Fruit fly (Drosophila melanogaster) whole organism, wandering third instar larva: ENCODE measurements around the gene CG14383.

Experiments used
- Abd-B ChIP-seq: fragments of >200 bp; optimal IDR thresholded peaks from 2 replicates; lab custom pipeline; 2017; ENCODE audit warnings: missing biosample characterization, missing genetic modification characterization
- CG32264 ChIP-seq: fragments of 200-800 bp; sonication (Bioruptor generic); optimal IDR thresholded peaks from 2 replicates; lab custom pipeline; 2016; ENCODE audit warnings: missing biosample characterization, missing genetic modification characterization
- CG9705 ChIP-seq: fragments of 200-800 bp; sonication (Bioruptor generic); optimal IDR thresholded peaks from 2 replicates; lab custom pipeline; 2018; ENCODE audit warnings: missing biosample characterization, mild to moderate bottlenecking, missing genetic modification characterization
- CrebA ChIP-seq: fragments of 200-800 bp; sonication (Bioruptor generic); optimal IDR thresholded peaks from 2 replicates; lab custom pipeline; 2016; ENCODE audit warnings: missing biosample characterization, mild to moderate bottlenecking, missing genetic modification characterization, borderline replicate concordance
- Dif ChIP-seq: fragments of 200-275, 200-300 bp; sonication (Bioruptor generic); optimal IDR thresholded peaks from 2 replicates; lab custom pipeline; 2018; ENCODE audit warnings: missing biosample characterization, missing genetic modification characterization; ENCODE audit not compliant: partially characterized antibody
- GATAd ChIP-seq: sonication (Bioruptor generic); optimal IDR thresholded peaks from 2 replicates; lab custom pipeline; 2016; ENCODE audit warnings: missing biosample characterization, missing genetic modification characterization
- HLH106 ChIP-seq: fragments of 200-800 bp; optimal IDR thresholded peaks from 3 replicates; lab custom pipeline; 2019; ENCODE audit warnings: missing biosample characterization, mild to moderate bottlenecking, missing genetic modification characterization, moderate library complexity
- Hnf4 ChIP-seq: fragments of 200-800 bp; sonication (Bioruptor generic); optimal IDR thresholded peaks from 2 replicates; lab custom pipeline; 2016; ENCODE audit warnings: missing biosample characterization, mild to moderate bottlenecking, missing genetic modification characterization
- Hr78 ChIP-seq: fragments of >200 bp; optimal IDR thresholded peaks from 2 replicates; lab custom pipeline; 2017; ENCODE audit warnings: missing biosample characterization, missing genetic modification characterization
- Hr83 ChIP-seq: fragments of 200-300 bp; sonication (Bioruptor generic); optimal IDR thresholded peaks from 2 replicates; lab custom pipeline; 2016; ENCODE audit warnings: missing biosample characterization, mild to moderate bottlenecking, missing genetic modification characterization, moderate library complexity; ENCODE audit not compliant: poor library complexity, severe bottlenecking
- Jra ChIP-seq: sonication (Bioruptor generic); optimal IDR thresholded peaks from 2 replicates; lab custom pipeline; 2016; ENCODE audit warnings: missing biosample characterization, missing genetic modification characterization
- Mio ChIP-seq: sonication (Bioruptor generic); optimal IDR thresholded peaks from 2 replicates; lab custom pipeline; 2016; ENCODE audit warnings: missing biosample characterization, missing genetic modification characterization
- Myc ChIP-seq: fragments of >200 bp; optimal IDR thresholded peaks from 2 replicates; lab custom pipeline; 2017
- N ChIP-seq: fragments of >200 bp; optimal IDR thresholded peaks from 2 replicates; lab custom pipeline; 2018; ENCODE audit warnings: missing biosample characterization, missing external identifiers, missing genetic modification characterization
- OdsH ChIP-seq: fragments of 200-800 bp; sonication (Bioruptor generic); optimal IDR thresholded peaks from 2 replicates; lab custom pipeline; 2016; ENCODE audit warnings: missing biosample characterization, mild to moderate bottlenecking, missing genetic modification characterization
- Rel ChIP-seq, 2 experiments: fragments of 200-800 bp; sonication (Bioruptor generic) in 1 of 2; optimal IDR thresholded peaks; 2 replicates in 1 of 2; 3 replicates in 1 of 2; lab custom pipeline; 2016 to 2019; ENCODE audit warnings: mild to moderate bottlenecking in 2 of 2, missing biosample characterization in 2 of 2, missing genetic modification characterization in 2 of 2, moderate library complexity in 1 of 2
- Sp1 ChIP-seq: fragments of 200-800 bp; sonication (Bioruptor generic); optimal IDR thresholded peaks from 3 replicates; lab custom pipeline; 2019; ENCODE audit warnings: missing biosample characterization, mild to moderate bottlenecking, missing genetic modification characterization, moderate library complexity
- Vsx2 ChIP-seq: fragments of 200-300, 225-300 bp; sonication (Bioruptor generic); optimal IDR thresholded peaks from 2 replicates; lab custom pipeline; 2018; ENCODE audit warnings: missing biosample characterization, missing genetic modification characterization; ENCODE audit not compliant: partially characterized antibody
- br ChIP-seq: fragments of 200-800 bp; sonication (Bioruptor generic); optimal IDR thresholded peaks from 2 replicates; lab custom pipeline; 2016; ENCODE audit warnings: missing biosample characterization, missing genetic modification characterization
- brk ChIP-seq: fragments of 200-800 bp; sonication (Bioruptor generic); optimal IDR thresholded peaks from 2 replicates; lab custom pipeline; 2016; ENCODE audit warnings: missing biosample characterization, mild to moderate bottlenecking, missing genetic modification characterization
- dmrt93B ChIP-seq: fragments of 200-800 bp; sonication (Bioruptor generic); optimal IDR thresholded peaks from 2 replicates; lab custom pipeline; 2018; ENCODE audit warnings: missing biosample characterization, mild to moderate bottlenecking, missing genetic modification characterization
- dsf ChIP-seq: sonication (Bioruptor generic); optimal IDR thresholded peaks from 2 replicates; lab custom pipeline; 2016; ENCODE audit warnings: missing biosample characterization, missing genetic modification characterization, borderline replicate concordance
- ey ChIP-seq: fragments of 200-800 bp; sonication (Bioruptor generic); optimal IDR thresholded peaks from 2 replicates; lab custom pipeline; 2016; ENCODE audit warnings: missing biosample characterization, missing genetic modification characterization
- foxo ChIP-seq, 2 experiments: fragments of 200-800 bp; sonication (Bioruptor generic); optimal IDR thresholded peaks; 2 replicates in 1 of 2; 3 replicates in 1 of 2; lab custom pipeline; 2016 to 2017; ENCODE audit warnings: missing biosample characterization in 2 of 2, missing genetic modification characterization in 2 of 2
- fru ChIP-seq: fragments of 200-800 bp; sonication (Bioruptor generic); optimal IDR thresholded peaks from 3 replicates; lab custom pipeline; 2016; ENCODE audit warnings: missing biosample characterization, mild to moderate bottlenecking, missing genetic modification characterization
- h ChIP-seq: fragments of 200-800 bp; sonication (Bioruptor generic); optimal IDR thresholded peaks from 3 replicates; lab custom pipeline; 2016; ENCODE audit warnings: missing biosample characterization, mild to moderate bottlenecking, missing genetic modification characterization
- jim ChIP-seq: fragments of 175-275, 200-325 bp; sonication (Bioruptor generic); optimal IDR thresholded peaks from 2 replicates; lab custom pipeline; 2016; ENCODE audit warnings: missing biosample characterization, mild to moderate bottlenecking, missing genetic modification characterization
- lola ChIP-seq: fragments of >200 bp; optimal IDR thresholded peaks from 2 replicates; lab custom pipeline; 2017; ENCODE audit warnings: missing biosample characterization, missing genetic modification characterization
- psq ChIP-seq: fragments of 200-800 bp; sonication (Bioruptor generic); optimal IDR thresholded peaks from 3 replicates; lab custom pipeline; 2017; ENCODE audit warnings: missing biosample characterization, mild to moderate bottlenecking, missing genetic modification characterization, moderate library complexity
- rgr ChIP-seq: fragments of 200-800 bp; sonication (Bioruptor generic); optimal IDR thresholded peaks from 3 replicates; lab custom pipeline; 2016; ENCODE audit warnings: missing biosample characterization, mild to moderate bottlenecking, missing genetic modification characterization
- sage ChIP-seq: fragments of 200-800 bp; sonication (Bioruptor generic); optimal IDR thresholded peaks from 2 replicates; lab custom pipeline; 2016; ENCODE audit warnings: missing biosample characterization, mild to moderate bottlenecking, missing genetic modification characterization
- tai ChIP-seq: sonication (Bioruptor generic); optimal IDR thresholded peaks from 2 replicates; lab custom pipeline; 2016; ENCODE audit warnings: missing biosample characterization, missing genetic modification characterization
- usp ChIP-seq: fragments of >200 bp; optimal IDR thresholded peaks from 2 replicates; lab custom pipeline; 2017; ENCODE audit warnings: missing biosample characterization, missing genetic modification characterization

CG14383 gene

dm6 chr3R:12995522-12995921, 7.2 kb upstream of the CG14383 start, which contains the start of gene CG7488:
TSS of gene CG7488 (plus strand) at chr3R:12995620.
- no peak for TF ChIP-seq br (GFP tag; lab: Kevin White, UChicago)
- no peak for TF ChIP-seq CG9705 (GFP tag; lab: Kevin White, UChicago)
- no peak for TF ChIP-seq foxo (GFP tag; optimal IDR thresholded peaks at IDR 0.05; lab: Kevin White, UChicago)
- no peak for TF ChIP-seq dsf (GFP tag; lab: Kevin White, UChicago)
- no peak for TF ChIP-seq Hnf4
- TF ChIP-seq fru: no peak
- TF ChIP-seq dmrt93B (GFP tag; lab: Kevin White, UChicago): no peak
- TF ChIP-seq HLH106 (tag; lab: Kevin White, UChicago): no peak
- no peak for TF ChIP-seq Sp1

- TF ChIP-seq fru (no peak), lola (GFP tag; lab: Kevin White, UChicago) (no peak), Myc (lab: Kevin White, UChicago) (no peak), h (GFP tag; lab: Kevin White, UChicago) (no peak), Abd-B (no peak), CG32264 (GFP tag; lab: Kevin White, UChicago) (no peak), N (GFP tag; lab: Kevin White, UChicago) (no peak), Mio (GFP tag; lab: Kevin White, UChicago) (no peak), psq (GFP tag; lab: Kevin White, UChicago) (no peak), Sp1 (no peak), Dif (GFP tag; lab: Kevin White, UChicago) (no peak), GATAd (GFP tag; lab: Kevin White, UChicago) (no peak), brk (GFP tag; lab: Kevin White, UChicago) (no peak), Hr78 (no peak), jim (no peak), foxo (GFP tag; optimal IDR thresholded peaks at IDR 0.05; lab: Kevin White, UChicago) (no peak), Vsx2 (GFP tag; lab: Kevin White, UChicago) (no peak), CG9705 (GFP tag; lab: Kevin White, UChicago) (no peak), Rel (GFP tag; optimal IDR thresholded peaks at IDR 0.05; lab: Kevin White, UChicago) (no peak), Rel (tag; optimal IDR thresholded peaks at IDR 0.05; lab: Kevin White, UChicago) (no peak), Hnf4 (no peak)
Observed at dm6 chr3R:12995047-12995446, 6.7 kb upstream of the CG14383 start, which contains the start of gene yellow-f2. TSS of gene yellow-f2 (minus strand) at chr3R:12995147.

- no peak for TF ChIP-seq Jra (GFP tag; lab: Kevin White, UChicago)
- TF ChIP-seq rgr (GFP tag; lab: Kevin White, UChicago): no peak
- no peak for TF ChIP-seq Rel (GFP tag; optimal IDR thresholded peaks at IDR 0.05; lab: Kevin White, UChicago)
- TF ChIP-seq Rel (tag; optimal IDR thresholded peaks at IDR 0.05; lab: Kevin White, UChicago): peak; percentile 88
- TF ChIP-seq dmrt93B (GFP tag; lab: Kevin White, UChicago): no peak
- no peak for TF ChIP-seq lola (GFP tag; lab: Kevin White, UChicago)
Observed at dm6 chr3R:12993018-12993417, 4.7 kb upstream of the CG14383 start, which contains the start of gene yellow-f. TSS of gene yellow-f (minus strand) at chr3R:12993201.

dm6 chr3R:12985828-12986530, 2.3 kb downstream of the CG14383 start, which contains the start of gene CG31342:
TSS of gene CG31342 (plus strand) at chr3R:12986041.
- TF ChIP-seq Rel (GFP tag; optimal IDR thresholded peaks at IDR 0.05; lab: Kevin White, UChicago): no peak
- peak; percentile 20 for TF ChIP-seq Rel (tag; optimal IDR thresholded peaks at IDR 0.05; lab: Kevin White, UChicago)
- no peak for TF ChIP-seq CrebA (GFP tag; lab: Kevin White, UChicago)
- TF ChIP-seq OdsH: no peak
- TF ChIP-seq ey (GFP tag; lab: Kevin White, UChicago): peak; percentile 13

dm6 chr3R:12982982-12983633, 5.2 kb downstream of the CG14383 start:
- no peak for TF ChIP-seq usp (GFP tag; lab: Kevin White, UChicago)
- TF ChIP-seq Hr83 (GFP tag; lab: Kevin White, UChicago): no peak
- no peak for TF ChIP-seq tai
- TF ChIP-seq Jra (GFP tag; lab: Kevin White, UChicago): no peak
- TF ChIP-seq CrebA (GFP tag; lab: Kevin White, UChicago): no peak
- no peak for TF ChIP-seq foxo (GFP tag; optimal IDR thresholded peaks at IDR 0.05; lab: Kevin White, UChicago)
- no peak for TF ChIP-seq sage (GFP tag; lab: Kevin White, UChicago)
- TF ChIP-seq Myc (lab: Kevin White, UChicago): no peak
- TF ChIP-seq h (GFP tag; lab: Kevin White, UChicago): no peak
